Worm (Caenorhabditis elegans) whole organism, L4 larva: ENCODE results near the gene ceh-28.
A peak's percentile ranks its signal among the peaks of the same experiment; 100 is the strongest.

Source experiments
- F10B5.3 ChIP-seq: sonication (generic microtip); optimal IDR thresholded peaks from 2 replicates; lab custom pipeline; 2016; ENCODE audit warnings: mild to moderate bottlenecking, missing genetic modification characterization, missing compliant biosample characterization
- F26F4.8 ChIP-seq: fragments of 200-800 bp; sonication (Bioruptor generic); conservative IDR thresholded peaks from 2 replicates; pipeline ENCODE4 v1.3.6; 2022; ENCODE audit warnings: missing genetic modification characterization, missing compliant biosample characterization
- F37D6.2 ChIP-seq: sonication (generic microtip); optimal IDR thresholded peaks from 2 replicates; lab custom pipeline; 2016; ENCODE audit warnings: mild to moderate bottlenecking, missing genetic modification characterization, missing compliant biosample characterization
- F44E2.7 ChIP-seq: fragments of 200-800 bp; sonication (Bioruptor generic); IDR thresholded peaks from 2 replicates; pipeline ENCODE4 v2.1.2; 2022; ENCODE audit warnings: missing genetic modification characterization, missing compliant biosample characterization
- T26A8.4 ChIP-seq: fragments of 200-800 bp; sonication (Bioruptor generic); IDR thresholded peaks from 2 replicates; pipeline ENCODE4 v1.3.6; 2022; ENCODE audit warnings: missing genetic modification characterization, missing compliant biosample characterization
- Y105C5A.15 ChIP-seq: fragments of 200-800 bp; sonication (Bioruptor generic); IDR thresholded peaks from 2 replicates; pipeline ENCODE4 v1.3.6; 2022; ENCODE audit warnings: missing genetic modification characterization, missing compliant biosample characterization
- Y5F2A.4 ChIP-seq: fragments of 200-800 bp; sonication (Bioruptor generic); optimal IDR thresholded peaks from 2 replicates; lab custom pipeline; 2018; ENCODE audit warnings: mild to moderate bottlenecking, missing genetic modification characterization, missing compliant biosample characterization
- aha-1 ChIP-seq: fragments of 150-350 bp; peaks from one replicate; lab custom pipeline; 2014; ENCODE audit warnings: missing biosample characterization, missing genetic modification characterization
- aly-2 ChIP-seq: sonication (generic microtip); optimal IDR thresholded peaks from 2 replicates; lab custom pipeline; 2018; ENCODE audit warnings: missing biosample characterization, missing genetic modification characterization
- ceh-28 ChIP-seq: fragments of 150-350 bp; optimal IDR thresholded peaks from 2 replicates; lab custom pipeline; 2014; ENCODE audit warnings: missing biosample characterization, missing genetic modification reagents, missing genetic modification characterization
- ceh-32 ChIP-seq: sonication (generic microtip); optimal IDR thresholded peaks from 2 replicates; lab custom pipeline; 2016; ENCODE audit warnings: mild to moderate bottlenecking, missing genetic modification characterization, missing compliant biosample characterization; ENCODE audit not compliant: poor library complexity
- ceh-44 ChIP-seq: fragments of 200-800 bp; sonication (Bioruptor generic); IDR thresholded peaks from 2 replicates; pipeline ENCODE4 v1.3.6; 2022; ENCODE audit warnings: missing genetic modification reagents, missing genetic modification characterization, missing compliant biosample characterization
- ceh-62 ChIP-seq: sonication (generic microtip); optimal IDR thresholded peaks from 2 replicates; lab custom pipeline; 2017; ENCODE audit warnings: missing biosample characterization, missing genetic modification characterization
- ceh-82 ChIP-seq: sonication (generic microtip); optimal IDR thresholded peaks from 2 replicates; lab custom pipeline; 2017; ENCODE audit warnings: missing biosample characterization, missing genetic modification characterization
- daf-16 ChIP-seq, 3 experiments: sonication (generic microtip); optimal IDR thresholded peaks; 2 replicates each; lab custom pipeline; 2016 to 2017; ENCODE audit warnings: missing genetic modification characterization in 3 of 3, missing genetic modification reagents in 3 of 3, mild to moderate bottlenecking in 2 of 3, missing compliant biosample characterization in 2 of 3, missing biosample characterization in 1 of 3, moderate library complexity in 1 of 3
- daf-19 ChIP-seq: fragments of 200-800 bp; sonication (Bioruptor generic); conservative IDR thresholded peaks from 2 replicates; pipeline ENCODE4 v1.3.6; 2022; ENCODE audit warnings: missing genetic modification characterization, missing compliant biosample characterization
- dmd-8 ChIP-seq: fragments of 200-800 bp; sonication (Bioruptor generic); IDR thresholded peaks from 2 replicates; pipeline ENCODE4 v1.3.6; 2022; ENCODE audit warnings: missing genetic modification characterization, missing compliant biosample characterization
- dmd-9 ChIP-seq: fragments of 200-800 bp; sonication (Bioruptor generic); IDR thresholded peaks from 2 replicates; pipeline ENCODE4 v1.3.6; 2022; ENCODE audit warnings: missing genetic modification reagents, missing genetic modification characterization, missing compliant biosample characterization
- duxl-1 ChIP-seq: sonication (generic microtip); optimal IDR thresholded peaks from 2 replicates; lab custom pipeline; 2016; ENCODE audit warnings: mild to moderate bottlenecking, missing genetic modification characterization, moderate library complexity, missing compliant biosample characterization; ENCODE audit not compliant: poor library complexity
- egl-27 ChIP-seq: sonication (generic microtip); optimal IDR thresholded peaks from 3 replicates; lab custom pipeline; 2017; ENCODE audit warnings: missing biosample characterization, missing genetic modification reagents, missing genetic modification characterization
- fkh-10 ChIP-seq: fragments of 150-350 bp; optimal IDR thresholded peaks from 2 replicates; lab custom pipeline; 2014; ENCODE audit warnings: missing biosample characterization, missing genetic modification reagents, missing genetic modification characterization
- hif-1 ChIP-seq, 2 experiments: sonication (generic microtip); optimal IDR thresholded peaks; 2 replicates each; lab custom pipeline; 2016 to 2017; ENCODE audit warnings: missing compliant biosample characterization in 2 of 2, missing genetic modification characterization in 2 of 2, missing genetic modification reagents in 2 of 2, missing genotype in 2 of 2, mild to moderate bottlenecking in 1 of 2
- hlh-30 ChIP-seq: sonication (generic microtip); optimal IDR thresholded peaks from 2 replicates; lab custom pipeline; 2017; ENCODE audit warnings: antibody characterized with exemption, mild to moderate bottlenecking, missing genetic modification characterization, missing compliant biosample characterization; ENCODE audit not compliant: insufficient read depth
- hmg-1.1 ChIP-seq: fragments of 200-800 bp; sonication (Bioruptor generic); IDR thresholded peaks from 2 replicates; pipeline ENCODE4 v1.3.6; 2022; ENCODE audit warnings: missing genetic modification reagents, missing genetic modification characterization, missing compliant biosample characterization
- jun-1 ChIP-seq: fragments of 150-350 bp; optimal IDR thresholded peaks from 2 replicates; lab custom pipeline; 2014; ENCODE audit warnings: missing biosample characterization, missing genetic modification reagents, missing genetic modification characterization
- lin-1 ChIP-seq: fragments of 200-800 bp; sonication (Bioruptor generic); IDR thresholded peaks from 2 replicates; pipeline ENCODE4 v1.3.6; 2022; ENCODE audit warnings: missing genetic modification reagents, missing genetic modification characterization, missing compliant biosample characterization
- lin-13 ChIP-seq: fragments of 150-350 bp; optimal IDR thresholded peaks from 2 replicates; lab custom pipeline; 2014; ENCODE audit warnings: missing biosample characterization, missing genetic modification reagents, missing genetic modification characterization
- lin-29 ChIP-seq: fragments of 200-800 bp; sonication (Bioruptor generic); IDR thresholded peaks from 2 replicates; pipeline ENCODE4 v1.3.6; 2022; ENCODE audit warnings: missing genetic modification reagents, missing genetic modification characterization, missing compliant biosample characterization
- lin-39 ChIP-seq: fragments of 150-350 bp; optimal IDR thresholded peaks from 2 replicates; lab custom pipeline; 2014; ENCODE audit warnings: missing biosample characterization, missing genetic modification reagents, missing genetic modification characterization
- lsy-2 ChIP-seq, 2 experiments: fragments of 150-350 bp in 1 of 2; sonication (generic microtip) in 1 of 2; optimal IDR thresholded peaks; 2 replicates each; lab custom pipeline; 2014 to 2017; ENCODE audit warnings: missing biosample characterization in 2 of 2, missing genetic modification characterization in 2 of 2
- mdt-29 ChIP-seq: fragments of 200-800 bp; sonication (Bioruptor generic); IDR thresholded peaks from 2 replicates; pipeline ENCODE4 v1.3.6; 2022; ENCODE audit warnings: missing genetic modification reagents, missing genetic modification characterization, missing compliant biosample characterization
- mep-1 ChIP-seq: fragments of 150-350 bp; sonication (generic microtip); optimal IDR thresholded peaks from 3 replicates; lab custom pipeline; 2014; ENCODE audit warnings: missing biosample characterization, missing genetic modification characterization
- mxl-2 ChIP-seq: fragments of 200-800 bp; sonication (Bioruptor generic); conservative IDR thresholded peaks from 2 replicates; pipeline ENCODE4 v1.3.6; 2022; ENCODE audit warnings: missing genetic modification reagents, missing genetic modification characterization, missing compliant biosample characterization
- nhr-111 ChIP-seq: fragments of 200-800 bp; sonication (Bioruptor generic); optimal IDR thresholded peaks from 2 replicates; lab custom pipeline; 2018; ENCODE audit warnings: mild to moderate bottlenecking, missing genetic modification characterization, missing compliant biosample characterization
- nhr-237 ChIP-seq: sonication (generic microtip); optimal IDR thresholded peaks from 2 replicates; lab custom pipeline; 2017; ENCODE audit warnings: missing biosample characterization, missing genetic modification characterization
- nhr-25 ChIP-seq: sonication (generic microtip); optimal IDR thresholded peaks from 2 replicates; lab custom pipeline; 2017; ENCODE audit warnings: missing genetic modification characterization, mild to moderate bottlenecking, missing compliant biosample characterization, antibody characterized with exemption, moderate library complexity, borderline replicate concordance; ENCODE audit not compliant: insufficient read depth
- nhr-28 ChIP-seq: fragments of 150-350 bp; optimal IDR thresholded peaks from 2 replicates; lab custom pipeline; 2014; ENCODE audit warnings: missing biosample characterization, missing genetic modification characterization
- nhr-41 ChIP-seq: fragments of 200-800 bp; sonication (Bioruptor generic); IDR thresholded peaks from 2 replicates; pipeline ENCODE4 v1.3.6; 2022; ENCODE audit warnings: missing genetic modification reagents, missing genetic modification characterization, missing compliant biosample characterization
- nhr-42 ChIP-seq: fragments of 200-800 bp; sonication (Bioruptor generic); IDR thresholded peaks from 2 replicates; pipeline ENCODE4 v1.3.6; 2022; ENCODE audit warnings: missing genetic modification characterization, missing compliant biosample characterization
- php-3 ChIP-seq: fragments of 200-800 bp; sonication (Bioruptor generic); IDR thresholded peaks from 2 replicates; pipeline ENCODE4 v1.3.6; 2022; ENCODE audit warnings: missing genetic modification reagents, missing genetic modification characterization, missing compliant biosample characterization
- rbr-2 ChIP-seq: sonication (generic microtip); optimal IDR thresholded peaks from 2 replicates; lab custom pipeline; 2016; ENCODE audit warnings: missing genotype, missing genetic modification characterization, missing compliant biosample characterization
- set-16 ChIP-seq: fragments of 200-800 bp; sonication (Bioruptor generic); IDR thresholded peaks from 2 replicates; pipeline ENCODE4 v1.3.6; 2022; ENCODE audit warnings: missing genetic modification reagents, missing genetic modification characterization, missing compliant biosample characterization
- snpc-1.2 ChIP-seq: fragments of 200-800 bp; sonication (Bioruptor generic); IDR thresholded peaks from 2 replicates; pipeline ENCODE4 v1.3.6; 2022; ENCODE audit warnings: missing genetic modification reagents, missing genetic modification characterization, missing compliant biosample characterization
- snpc-4 ChIP-seq: fragments of 150-350 bp; optimal IDR thresholded peaks from 2 replicates; lab custom pipeline; 2014; ENCODE audit warnings: missing biosample characterization, missing genetic modification characterization
- spr-1 ChIP-seq: sonication (generic microtip); optimal IDR thresholded peaks from 2 replicates; lab custom pipeline; 2016; ENCODE audit warnings: mild to moderate bottlenecking, missing genetic modification characterization, missing compliant biosample characterization
- tag-97 ChIP-seq: fragments of 200-800 bp; sonication (Bioruptor generic); IDR thresholded peaks from 2 replicates; pipeline ENCODE4 v1.3.6; 2022; ENCODE audit warnings: missing genetic modification characterization, missing compliant biosample characterization
- tra-1 ChIP-seq: fragments of 200-800 bp; sonication (Bioruptor generic); IDR thresholded peaks from 2 replicates; pipeline ENCODE4 v1.3.6; 2022; ENCODE audit warnings: missing genetic modification reagents, missing genetic modification characterization, missing compliant biosample characterization
- unc-130 ChIP-seq: sonication (generic microtip); optimal IDR thresholded peaks from 2 replicates; lab custom pipeline; 2016; ENCODE audit warnings: missing genetic modification reagents, missing genetic modification characterization, missing compliant biosample characterization
- zfp-3 ChIP-seq: fragments of 200-800 bp; sonication (Bioruptor generic); conservative IDR thresholded peaks from 2 replicates; pipeline ENCODE4 v1.3.6; 2022; ENCODE audit warnings: missing genetic modification reagents, missing genetic modification characterization, missing compliant biosample characterization
- ztf-11 ChIP-seq: fragments of 150-350 bp; optimal IDR thresholded peaks from 2 replicates; lab custom pipeline; 2014; ENCODE audit warnings: missing biosample characterization, missing genetic modification characterization
- ztf-7 ChIP-seq: fragments of 150-350 bp; optimal IDR thresholded peaks from 2 replicates; lab custom pipeline; 2014; ENCODE audit warnings: missing biosample characterization, missing genetic modification characterization

ceh-28 gene

DNA sequence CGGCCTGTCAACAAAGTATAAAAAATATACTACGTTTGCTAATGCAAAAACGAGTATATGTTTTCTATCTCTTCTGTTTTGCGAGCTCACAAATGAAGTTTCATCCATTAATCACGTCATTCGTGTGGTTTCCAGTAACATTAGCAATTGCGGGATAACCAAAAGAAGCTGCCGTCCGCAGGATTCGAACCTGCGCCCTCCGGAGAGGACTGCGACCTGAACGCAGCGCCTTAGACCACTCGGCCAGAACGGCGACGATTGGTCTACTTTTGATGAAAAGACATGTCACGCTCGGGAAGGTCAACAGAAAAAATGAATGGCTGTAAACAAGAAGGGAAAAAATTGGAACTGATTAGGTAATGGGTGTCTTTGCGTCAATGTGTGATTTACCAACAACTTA lies 35.7 kb upstream of the ceh-28 start (continued):
- TF ChIP-seq mdt-29 (GFP tag; lab: Robert Waterston, UW) (no peak), nhr-237 (tag; lab: Kevin White, UChicago) (no peak), daf-16 (GFP tag; optimal IDR thresholded peaks at IDR 0.05; lab: Kevin White, UChicago) (peak; percentile 67 to 89), daf-16 (tag; optimal IDR thresholded peaks at IDR 0.05; lab: Kevin White, UChicago) (peak; percentile 96), dmd-8 (GFP tag; lab: Robert Waterston, UW) (0 out of 2 replicates have a peak, but pooled peaks have one; percentile 71), lsy-2 (tag; optimal IDR thresholded peaks at IDR 0.05; lab: Kevin White, UChicago) (peak in 1 of 2 experiments; percentile 26), egl-27 (tag; lab: Kevin White, UChicago) (no peak), lin-1 (GFP tag; lab: Robert Waterston, UW) (peak; percentile 59; the same call in 1 of the 2 replicates), F44E2.7 (GFP tag; lab: Robert Waterston, UW) (no peak), set-16 (GFP tag; lab: Robert Waterston, UW) (no peak; the same call in none of the 2 replicates), nhr-28 (tag; lab: Kevin White, UChicago) (peak; percentile 27), lin-29 (no peak), T26A8.4 (GFP tag; lab: Robert Waterston, UW) (no peak), hmg-1.1 (GFP tag; lab: Robert Waterston, UW) (peak; percentile 57; the same call in 1 of the 2 replicates), tag-97 (GFP tag; lab: Robert Waterston, UW) (no peak), F26F4.8 (peak; percentile 79; the same call in 1 of the 2 replicates), ztf-11 (tag; lab: Kevin White, UChicago) (no peak), nhr-42 (GFP tag; lab: Robert Waterston, UW) (no peak), zfp-3 (GFP tag; lab: Robert Waterston, UW) (0 out of 2 replicates have a peak, but pooled peaks have one; percentile 43), ceh-28 (tag; lab: Kevin White, UChicago) (no peak), F10B5.3 (tag; lab: Kevin White, UChicago) (no peak), rbr-2 (tag; lab: Kevin White, UChicago) (peak; percentile 59), ceh-82 (no peak), aly-2 (no peak), duxl-1 (tag; lab: Kevin White, UChicago) (peak; percentile 11), snpc-4 (no peak), Y5F2A.4 (no peak), unc-130 (GFP tag; lab: Kevin White, UChicago) (peak; percentile 45), ceh-62 (tag; lab: Kevin White, UChicago) (no peak), mxl-2 (no peak), lin-39 (no peak), php-3 (peak; percentile 71), nhr-41 (GFP tag; lab: Robert Waterston, UW) (peak; percentile 74), Y105C5A.15 (GFP tag; lab: Robert Waterston, UW) (no peak), tra-1 (GFP tag; lab: Robert Waterston, UW) (peak; percentile 70; the same call in 1 of the 2 replicates), dmd-9 (GFP tag; lab: Robert Waterston, UW) (peak; percentile 84), ceh-44 (GFP tag; lab: Robert Waterston, UW) (no peak), ceh-32 (tag; lab: Kevin White, UChicago) (no peak), jun-1 (tag; lab: Kevin White, UChicago) (no peak), fkh-10 (GFP tag; lab: Kevin White, UChicago) (no peak), nhr-111 (GFP tag; lab: Kevin White, UChicago) (no peak), ztf-7 (tag; lab: Kevin White, UChicago) (peak; percentile 43), mep-1 (tag; lab: Kevin White, UChicago) (peak; percentile 60), snpc-1.2 (GFP tag; lab: Robert Waterston, UW) (peak; percentile 86), nhr-25 (tag; lab: Kevin White, UChicago) (peak; percentile 1), hif-1 (tag; optimal IDR thresholded peaks at IDR 0.05; lab: Kevin White, UChicago) (no peak), aha-1 (tag; lab: Kevin White, UChicago) (peak; percentile 86), lin-13 (GFP tag; lab: Kevin White, UChicago) (peak; percentile 63), spr-1 (tag; lab: Kevin White, UChicago) (peak; percentile 26), daf-19 (no peak), hlh-30 (tag; lab: Kevin White, UChicago) (peak; percentile 54), F37D6.2 (tag; lab: Kevin White, UChicago) (no peak)
